Worm (Caenorhabditis elegans): ENCODE measurements around the gene ast-1.
"Not testable (repeated sequence)": the region's sequence is repeated elsewhere in the genome, so short reads cannot be mapped to it uniquely, and the experiment has no call there.

ast-1 gene

DNA sequence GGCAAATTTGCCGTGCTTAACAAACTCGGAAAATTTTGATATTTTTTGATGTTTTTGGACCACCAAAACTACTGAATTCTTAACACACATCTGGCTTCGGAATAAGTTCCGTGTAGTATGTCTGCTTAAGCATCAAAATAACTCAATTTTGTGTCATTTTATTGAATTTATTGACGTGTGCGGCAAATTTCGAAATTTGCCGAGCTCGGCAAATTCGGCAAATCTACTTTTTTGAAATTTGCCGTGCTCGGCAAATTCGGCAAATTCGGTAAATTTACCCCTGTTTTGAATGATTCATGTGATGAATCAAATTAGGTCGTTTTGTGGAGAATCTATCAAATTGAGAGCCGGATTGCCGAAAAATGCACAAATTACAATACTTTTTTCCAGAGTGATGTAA lies at the start of gene ast-1:
ast-1 (minus strand) TSS at position 101 of the 400 bp plus-strand sequence.
- TF ChIP-seq B0310.2 (tag; optimal IDR thresholded peaks at IDR 0.05); ets-7 (tag; optimal IDR thresholded peaks at IDR 0.05); scrt-1 (GFP tag; IDR thresholded peaks at IDR 0.05): not testable (repeated sequence)

ce11 chrII:4183979-4184378 lies 48.8 kb upstream of the ast-1 start:
- TF ChIP-seq B0310.2 (tag; optimal IDR thresholded peaks at IDR 0.05) = no peak
- no peak for TF ChIP-seq hnd-1 (tag; optimal IDR thresholded peaks at IDR 0.05)
- TF ChIP-seq tbx-37 (GFP tag; conservative IDR thresholded peaks at IDR 0.05) = no peak
- no peak for TF ChIP-seq sea-1 (GFP tag; conservative IDR thresholded peaks at IDR 0.05)
- TF ChIP-seq ceh-36 (tag; optimal IDR thresholded peaks at IDR 0.05) = no peak
- TF ChIP-seq tbx-11 (GFP tag; IDR thresholded peaks at IDR 0.05) = no peak
- no peak for TF ChIP-seq tra-4 (tag; optimal IDR thresholded peaks at IDR 0.05)
- TF ChIP-seq hmbx-1 (tag; optimal IDR thresholded peaks at IDR 0.05) = no peak
- no peak for TF ChIP-seq flt-1 (GFP tag; IDR thresholded peaks at IDR 0.05)
- TF ChIP-seq scrt-1 (GFP tag; IDR thresholded peaks at IDR 0.05) = no peak
- TF ChIP-seq F13C5.2 (tag; optimal IDR thresholded peaks at IDR 0.05) = no peak
- TF ChIP-seq ama-1 (optimal IDR thresholded peaks at IDR 0.05) = no peak
- no peak for TF ChIP-seq aly-1 (tag; optimal IDR thresholded peaks at IDR 0.05)
- no peak for TF ChIP-seq hmg-4 (GFP tag; optimal IDR thresholded peaks at IDR 0.05)

DNA sequence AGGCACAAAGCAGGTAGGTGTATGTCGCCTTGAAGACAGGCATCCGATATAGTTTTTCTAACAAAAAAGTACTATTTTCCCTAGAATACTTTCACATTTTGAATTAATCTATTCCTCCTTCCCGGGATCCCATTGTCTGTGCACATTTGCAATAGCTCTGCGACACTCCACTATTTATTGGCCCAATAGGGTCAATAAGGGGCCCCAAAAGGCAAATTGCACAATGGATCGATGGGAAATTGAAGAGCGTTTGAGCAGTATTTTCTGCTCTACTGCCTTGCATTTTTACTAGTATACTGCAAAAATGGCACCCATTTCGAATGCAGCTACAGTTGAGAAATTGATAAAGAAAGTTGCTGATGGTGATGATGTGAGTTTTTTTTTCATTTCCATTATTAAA lies 47.2 kb upstream of the ast-1 start, which contains the start of gene R03H10.11:
R03H10.11 (plus strand) TSS at position 301 of the 400 bp plus-strand sequence.
- TF ChIP-seq tbx-37 (GFP tag; conservative IDR thresholded peaks at IDR 0.05) = no peak
- no peak for TF ChIP-seq tra-4 (tag; optimal IDR thresholded peaks at IDR 0.05)
- TF ChIP-seq tbx-11 (GFP tag; IDR thresholded peaks at IDR 0.05) = no peak

DNA sequence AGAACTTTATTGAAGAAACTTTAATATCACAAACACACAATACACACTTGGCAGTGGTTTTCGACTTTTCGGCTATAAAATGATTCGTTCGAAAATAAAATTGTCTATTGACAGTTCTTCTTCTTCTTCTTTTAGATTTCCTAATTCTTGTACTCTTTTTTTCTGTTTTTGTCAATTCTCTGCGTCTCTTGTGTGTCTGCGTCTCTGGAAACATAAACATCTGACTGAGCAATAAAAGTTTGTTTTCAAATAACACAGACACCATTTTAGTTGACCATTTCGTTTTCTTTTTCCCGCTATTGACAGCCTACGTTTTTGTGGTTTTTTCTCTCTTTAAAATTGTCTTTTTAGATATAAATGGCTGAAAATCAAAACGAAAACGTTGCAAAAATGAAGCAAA lies 44.7 kb upstream of the ast-1 start, which contains the start of gene R03H10.1:
R03H10.1 (plus strand) TSS at position 352 of the 400 bp plus-strand sequence.
- TF ChIP-seq hmg-4 (GFP tag; optimal IDR thresholded peaks at IDR 0.05) = no peak
- TF ChIP-seq sea-1 (GFP tag; conservative IDR thresholded peaks at IDR 0.05) = no peak
- no peak for TF ChIP-seq hnd-1 (tag; optimal IDR thresholded peaks at IDR 0.05)
- TF ChIP-seq aly-1 (tag; optimal IDR thresholded peaks at IDR 0.05) = no peak
- no peak for TF ChIP-seq ceh-36 (tag; optimal IDR thresholded peaks at IDR 0.05)
- TF ChIP-seq tbx-37 (GFP tag; conservative IDR thresholded peaks at IDR 0.05) = no peak
- no peak for TF ChIP-seq F13C5.2 (tag; optimal IDR thresholded peaks at IDR 0.05)

DNA sequence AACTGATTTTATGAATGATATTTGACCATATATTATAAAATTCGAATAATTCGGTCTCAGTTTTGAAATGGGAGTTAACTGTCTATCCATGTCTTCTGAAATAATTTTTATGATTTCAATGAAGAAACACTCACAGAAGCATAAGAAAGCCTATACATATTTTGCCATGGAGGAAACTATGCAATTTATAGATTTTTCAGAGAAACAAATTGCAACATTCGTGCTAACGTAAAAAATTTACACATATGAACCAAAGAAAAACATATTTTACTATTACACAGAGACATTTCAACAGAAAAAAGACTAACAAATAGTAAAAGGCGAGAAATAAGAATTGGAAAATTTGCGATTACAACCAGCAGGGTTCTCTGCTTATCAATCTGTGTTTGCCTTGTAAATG lies 43.7 kb upstream of the ast-1 start, which contains the start of gene R03H10.7:
R03H10.7 (minus strand) TSS at position 101 of the 400 bp plus-strand sequence.
- TF ChIP-seq pes-1 (GFP tag; IDR thresholded peaks at IDR 0.05) (no peak), tra-4 (tag; optimal IDR thresholded peaks at IDR 0.05) (no peak), scrt-1 (GFP tag; IDR thresholded peaks at IDR 0.05) (no peak), hnd-1 (tag; optimal IDR thresholded peaks at IDR 0.05) (no peak), flt-1 (GFP tag; IDR thresholded peaks at IDR 0.05) (no peak), tbx-11 (GFP tag; IDR thresholded peaks at IDR 0.05) (no peak), ceh-13 (GFP tag; optimal IDR thresholded peaks at IDR 0.05) (no peak), sea-1 (GFP tag; conservative IDR thresholded peaks at IDR 0.05) (no peak), B0310.2 (tag; optimal IDR thresholded peaks at IDR 0.05) (no peak), ets-7 (tag; optimal IDR thresholded peaks at IDR 0.05) (no peak), F13C5.2 (tag; optimal IDR thresholded peaks at IDR 0.05) (no peak), aly-1 (tag; optimal IDR thresholded peaks at IDR 0.05) (no peak), ceh-36 (tag; optimal IDR thresholded peaks at IDR 0.05) (no peak), ama-1 (optimal IDR thresholded peaks at IDR 0.05) (no peak), hmbx-1 (tag; optimal IDR thresholded peaks at IDR 0.05) (no peak), tbx-37 (GFP tag; conservative IDR thresholded peaks at IDR 0.05) (no peak), hmg-4 (GFP tag; optimal IDR thresholded peaks at IDR 0.05) (no peak)

ce11 chrII:4173842-4174241 lies 38.7 kb upstream of the ast-1 start:
- TF ChIP-seq F13C5.2 (tag; optimal IDR thresholded peaks at IDR 0.05) = no peak
- no peak for TF ChIP-seq hnd-1 (tag; optimal IDR thresholded peaks at IDR 0.05)
- no peak for TF ChIP-seq tra-4 (tag; optimal IDR thresholded peaks at IDR 0.05)
- TF ChIP-seq aly-1 (tag; optimal IDR thresholded peaks at IDR 0.05) = no peak
- TF ChIP-seq ets-7 (tag; optimal IDR thresholded peaks at IDR 0.05) = no peak
- TF ChIP-seq hmbx-1 (tag; optimal IDR thresholded peaks at IDR 0.05) = no peak
- no peak for TF ChIP-seq pes-1 (GFP tag; IDR thresholded peaks at IDR 0.05)
- no peak for TF ChIP-seq sea-1 (GFP tag; conservative IDR thresholded peaks at IDR 0.05)

ce11 chrII:4173398-4173797 lies 38.2 kb upstream of the ast-1 start, which contains the start of gene R03H10.6:
R03H10.6 (minus strand) TSS chrII:4173498.
- TF ChIP-seq flt-1 (GFP tag; IDR thresholded peaks at IDR 0.05) (no peak), F13C5.2 (tag; optimal IDR thresholded peaks at IDR 0.05) (no peak), ceh-13 (GFP tag; optimal IDR thresholded peaks at IDR 0.05) (no peak), sea-1 (GFP tag; conservative IDR thresholded peaks at IDR 0.05) (no peak)

- TF ChIP-seq tra-4 (tag; optimal IDR thresholded peaks at IDR 0.05) = no peak
- TF ChIP-seq ama-1 (optimal IDR thresholded peaks at IDR 0.05) = no peak
- no peak for TF ChIP-seq hmbx-1 (tag; optimal IDR thresholded peaks at IDR 0.05)
- no peak for TF ChIP-seq pes-1 (GFP tag; IDR thresholded peaks at IDR 0.05)
- TF ChIP-seq ets-7 (tag; optimal IDR thresholded peaks at IDR 0.05) = no peak
- TF ChIP-seq ceh-13 (GFP tag; optimal IDR thresholded peaks at IDR 0.05) = no peak
- TF ChIP-seq hmg-4 (GFP tag; optimal IDR thresholded peaks at IDR 0.05) = no peak
- TF ChIP-seq tbx-11 (GFP tag; IDR thresholded peaks at IDR 0.05) = no peak
- no peak for TF ChIP-seq F13C5.2 (tag; optimal IDR thresholded peaks at IDR 0.05)
- no peak for TF ChIP-seq flt-1 (GFP tag; IDR thresholded peaks at IDR 0.05)
- no peak for TF ChIP-seq sea-1 (GFP tag; conservative IDR thresholded peaks at IDR 0.05)
- no peak for TF ChIP-seq scrt-1 (GFP tag; IDR thresholded peaks at IDR 0.05)
- TF ChIP-seq aly-1 (tag; optimal IDR thresholded peaks at IDR 0.05) = no peak
- TF ChIP-seq ceh-36 (tag; optimal IDR thresholded peaks at IDR 0.05) = no peak
- TF ChIP-seq tbx-37 (GFP tag; conservative IDR thresholded peaks at IDR 0.05) = no peak
- no peak for TF ChIP-seq hnd-1 (tag; optimal IDR thresholded peaks at IDR 0.05)
- no peak for TF ChIP-seq B0310.2 (tag; optimal IDR thresholded peaks at IDR 0.05)
Observed at ce11 chrII:4170508-4170907, 35.3 kb upstream of the ast-1 start, which contains the start of gene R03H10.5. R03H10.5 (minus strand) TSS chrII:4170608.

All from whole organism, early embryonic.